Fruit fly (Drosophila melanogaster) whole organism, embryonic: ENCODE data around the gene CG15336.

Experiments
- Abd-B ChIP-seq: fragments of 200-800 bp; sonication (Bioruptor generic); optimal IDR thresholded peaks from 2 replicates; lab custom pipeline; 2018; ENCODE audit warnings: missing biosample characterization, mild to moderate bottlenecking, missing genetic modification characterization, moderate library complexity
- Adf1 ChIP-seq: fragments of 200-800 bp; sonication (Bioruptor generic); IDR thresholded peaks from 2 replicates; pipeline ENCODE4 v1.3.6; 2022; ENCODE audit warnings: missing biosample characterization, missing genetic modification characterization
- Bgb ChIP-seq: fragments of 200-800 bp; sonication (Bioruptor generic); IDR thresholded peaks from 2 replicates; pipeline ENCODE4 v1.3.6; 2022; ENCODE audit warnings: missing biosample characterization, missing genetic modification characterization; ENCODE audit not compliant: partially characterized antibody
- CG11398 ChIP-seq: fragments of 200-800 bp; sonication (Bioruptor generic); optimal IDR thresholded peaks from 2 replicates; lab custom pipeline; 2016; ENCODE audit warnings: missing biosample characterization, missing genetic modification characterization
- CG11456 ChIP-seq: fragments of 200-800 bp; sonication (Bioruptor generic); IDR thresholded peaks from 3 replicates; pipeline ENCODE4 v1.3.6; 2022; ENCODE audit warnings: missing biosample characterization, missing genetic modification characterization
- CG11696 ChIP-seq: fragments of 200-800 bp; sonication (Bioruptor generic); IDR thresholded peaks from 2 replicates; pipeline ENCODE4 v1.3.6; 2022; ENCODE audit warnings: missing biosample characterization, missing genetic modification characterization
- CG12659 ChIP-seq: fragments of 200-800 bp; sonication (Bioruptor generic); optimal IDR thresholded peaks from 3 replicates; lab custom pipeline; 2017; ENCODE audit warnings: mild to moderate bottlenecking, missing biosample characterization, missing genetic modification reagents, missing genetic modification characterization
- CG12942 ChIP-seq: fragments of 200-800 bp; sonication (Bioruptor generic); optimal IDR thresholded peaks from 3 replicates; lab custom pipeline; 2016; ENCODE audit warnings: missing biosample characterization, missing genetic modification characterization
- CG1602 ChIP-seq: fragments of 200-800 bp; sonication (Bioruptor generic); optimal IDR thresholded peaks from 3 replicates; lab custom pipeline; 2016; ENCODE audit warnings: missing biosample characterization, missing genetic modification characterization
- CG1832 ChIP-seq: fragments of 200-800 bp; sonication (Bioruptor generic); optimal IDR thresholded peaks from 2 replicates; lab custom pipeline; 2017; ENCODE audit warnings: missing biosample characterization, mild to moderate bottlenecking, missing genetic modification characterization, inconsistent platforms
- CG2120 ChIP-seq: fragments of 200-800 bp; sonication (Bioruptor generic); optimal IDR thresholded peaks from 3 replicates; lab custom pipeline; 2016; ENCODE audit warnings: missing biosample characterization, missing genetic modification characterization
- CG31365 ChIP-seq: fragments of 200-800 bp; sonication (Bioruptor generic); optimal IDR thresholded peaks from 2 replicates; lab custom pipeline; 2018; ENCODE audit warnings: missing biosample characterization, mild to moderate bottlenecking, missing genetic modification characterization
- CG3407 ChIP-seq: fragments of 200-800 bp; sonication (Bioruptor generic); optimal IDR thresholded peaks from 2 replicates; lab custom pipeline; 2018; ENCODE audit warnings: missing biosample characterization, mild to moderate bottlenecking, missing genetic modification characterization
- CG34224 ChIP-seq: fragments of 200-800 bp; sonication (Bioruptor generic); IDR thresholded peaks from 3 replicates; pipeline ENCODE4 v1.3.6; 2022; ENCODE audit warnings: missing biosample characterization, missing genetic modification characterization; ENCODE audit not compliant: partially characterized antibody
- CG34376 ChIP-seq: fragments of 200-800 bp; sonication (Bioruptor generic); optimal IDR thresholded peaks from 2 replicates; lab custom pipeline; 2018; ENCODE audit warnings: missing biosample characterization, mild to moderate bottlenecking, missing genetic modification characterization
- CG6254 ChIP-seq: fragments of 200-800 bp; sonication (Bioruptor generic); optimal IDR thresholded peaks from 3 replicates; lab custom pipeline; 2017; ENCODE audit warnings: mild to moderate bottlenecking, missing biosample characterization, missing genetic modification reagents, missing genetic modification characterization
- CG6654 ChIP-seq: fragments of 200-800 bp; sonication (Bioruptor generic); optimal IDR thresholded peaks from 2 replicates; lab custom pipeline; 2017; ENCODE audit warnings: missing biosample characterization, mild to moderate bottlenecking, missing genetic modification characterization
- CG6765 ChIP-seq: fragments of 200-800 bp; sonication (Bioruptor generic); optimal IDR thresholded peaks from 3 replicates; lab custom pipeline; 2017; ENCODE audit warnings: missing biosample characterization, mild to moderate bottlenecking, missing genetic modification characterization
- CG7556 ChIP-seq: fragments of 200-800 bp; sonication (Bioruptor generic); optimal IDR thresholded peaks from 2 replicates; lab custom pipeline; 2017; ENCODE audit warnings: missing biosample characterization, mild to moderate bottlenecking, missing genetic modification characterization
- CG8765 ChIP-seq: fragments of 200-800 bp; sonication (Bioruptor generic); IDR thresholded peaks from 2 replicates; pipeline ENCODE4 v1.3.6; 2022; ENCODE audit warnings: missing biosample characterization, missing genetic modification characterization
- D19B ChIP-seq: fragments of 200-800 bp; sonication (Bioruptor generic); optimal IDR thresholded peaks from 2 replicates; lab custom pipeline; 2017; ENCODE audit warnings: missing biosample characterization, mild to moderate bottlenecking, missing genetic modification characterization
- ERR ChIP-seq: fragments of 200-800 bp; sonication (Bioruptor generic); optimal IDR thresholded peaks from 2 replicates; lab custom pipeline; 2016; ENCODE audit warnings: missing biosample characterization, missing genetic modification characterization
- HLHmδ ChIP-seq: fragments of 200-800 bp; sonication (Bioruptor generic); optimal IDR thresholded peaks from 2 replicates; lab custom pipeline; 2018; ENCODE audit warnings: missing biosample characterization, mild to moderate bottlenecking, missing genetic modification characterization, moderate library complexity
- Hand ChIP-seq: fragments of 200-800 bp; sonication (Bioruptor generic); optimal IDR thresholded peaks from 2 replicates; lab custom pipeline; 2017; ENCODE audit warnings: mild to moderate bottlenecking, missing biosample characterization, missing genetic modification reagents, missing genetic modification characterization
- Meics ChIP-seq: fragments of 200-800 bp; sonication (Bioruptor generic); optimal IDR thresholded peaks from 2 replicates; lab custom pipeline; 2017; ENCODE audit warnings: missing biosample characterization, mild to moderate bottlenecking, missing genetic modification characterization
- Sry-β ChIP-seq: fragments of 200-800 bp; sonication (Bioruptor generic); optimal IDR thresholded peaks from 2 replicates; lab custom pipeline; 2018; ENCODE audit warnings: missing biosample characterization, mild to moderate bottlenecking, missing genetic modification characterization, moderate library complexity
- Stat92E ChIP-seq, 3 experiments: fragments of >200 bp in 2 of 3; fragments of 200-800 bp in 1 of 3; sonication (Bioruptor generic) in 1 of 3; optimal IDR thresholded peaks; 2 replicates each; lab custom pipeline; 2017 to 2019; ENCODE audit warnings: missing biosample characterization in 3 of 3, missing genetic modification characterization in 3 of 3, mild to moderate bottlenecking in 1 of 3, moderate library complexity in 1 of 3
- ase ChIP-seq: fragments of 200-800 bp; sonication (Bioruptor generic); IDR thresholded peaks from 3 replicates; pipeline ENCODE4 v1.3.6; 2022; ENCODE audit warnings: missing biosample characterization, missing genetic modification characterization
- bigmax ChIP-seq: fragments of 200-800 bp; sonication (Bioruptor generic); optimal IDR thresholded peaks from 2 replicates; lab custom pipeline; 2018; ENCODE audit warnings: missing biosample characterization, mild to moderate bottlenecking, missing genetic modification characterization
- br ChIP-seq: fragments of >200 bp; optimal IDR thresholded peaks from 2 replicates; lab custom pipeline; 2017
- ci ChIP-seq: fragments of 200-800 bp; sonication (Bioruptor generic); IDR thresholded peaks from 3 replicates; pipeline ENCODE4 v1.3.6; 2022; ENCODE audit warnings: missing biosample characterization, missing genetic modification characterization
- crol ChIP-seq: fragments of 200-800 bp; sonication (Bioruptor generic); IDR thresholded peaks from 2 replicates; pipeline ENCODE4 v1.3.6; 2022; ENCODE audit warnings: missing biosample characterization, missing genetic modification characterization
- dan ChIP-seq: fragments of 200-800 bp; sonication (Bioruptor generic); IDR thresholded peaks from 2 replicates; pipeline ENCODE4 v1.3.6; 2022; ENCODE audit warnings: missing biosample characterization, missing genetic modification characterization
- dm ChIP-seq: fragments of 200-800 bp; sonication (Bioruptor generic); optimal IDR thresholded peaks from 3 replicates; lab custom pipeline; 2016; ENCODE audit warnings: missing biosample characterization, missing genetic modification characterization
- dmrt99B ChIP-seq: fragments of 200-800 bp; sonication (Bioruptor generic); optimal IDR thresholded peaks from 2 replicates; lab custom pipeline; 2018; ENCODE audit warnings: missing biosample characterization, mild to moderate bottlenecking, missing genetic modification characterization, moderate library complexity
- emc ChIP-seq: fragments of 200-800 bp; sonication (Bioruptor generic); optimal IDR thresholded peaks from 2 replicates; lab custom pipeline; 2016; ENCODE audit warnings: missing biosample characterization, missing genetic modification characterization
- gcm ChIP-seq: fragments of 200-800 bp; sonication (Bioruptor generic); optimal IDR thresholded peaks from 2 replicates; lab custom pipeline; 2019; ENCODE audit warnings: missing biosample characterization, mild to moderate bottlenecking, missing genetic modification characterization, moderate library complexity
- inv ChIP-seq: fragments of 200-800 bp; sonication (Bioruptor generic); IDR thresholded peaks from 2 replicates; pipeline ENCODE4 v1.3.6; 2022; ENCODE audit warnings: missing biosample characterization, missing genetic modification characterization; ENCODE audit not compliant: partially characterized antibody
- kay ChIP-seq: fragments of 200-800 bp; sonication (Bioruptor generic); optimal IDR thresholded peaks from 2 replicates; lab custom pipeline; 2016; ENCODE audit warnings: missing biosample characterization, missing genetic modification characterization
- klu ChIP-seq: fragments of 200-800 bp; sonication (Bioruptor generic); IDR thresholded peaks from 2 replicates; pipeline ENCODE4 v1.3.6; 2022; ENCODE audit warnings: missing biosample characterization, missing genetic modification characterization
- luna ChIP-seq: fragments of 200-800 bp; sonication (Bioruptor generic); optimal IDR thresholded peaks from 2 replicates; lab custom pipeline; 2016; ENCODE audit warnings: missing biosample characterization, missing genetic modification characterization
- mam ChIP-seq: fragments of 200-800 bp; sonication (Bioruptor generic); optimal IDR thresholded peaks from 3 replicates; lab custom pipeline; 2016; ENCODE audit warnings: missing biosample characterization, missing genetic modification characterization
- mld ChIP-seq: fragments of 200-800 bp; sonication (Bioruptor generic); IDR thresholded peaks from 3 replicates; pipeline ENCODE4 v1.3.6; 2022; ENCODE audit warnings: missing biosample characterization, missing genetic modification characterization; ENCODE audit not compliant: partially characterized antibody
- scrt ChIP-seq: fragments of 200-800 bp; sonication (Bioruptor generic); optimal IDR thresholded peaks from 2 replicates; lab custom pipeline; 2018; ENCODE audit warnings: missing biosample characterization, mild to moderate bottlenecking, missing genetic modification characterization, moderate library complexity
- slou ChIP-seq: fragments of 200-800 bp; sonication (Bioruptor generic); optimal IDR thresholded peaks from 3 replicates; lab custom pipeline; 2016; ENCODE audit warnings: missing biosample characterization, missing genetic modification characterization
- ssp ChIP-seq: fragments of 200-800 bp; sonication (Bioruptor generic); IDR thresholded peaks from 2 replicates; pipeline ENCODE4 v1.3.6; 2022; ENCODE audit warnings: missing biosample characterization, missing genetic modification characterization
- stc ChIP-seq: fragments of 200-800 bp; sonication (Bioruptor generic); IDR thresholded peaks from 2 replicates; pipeline ENCODE4 v1.3.6; 2022; ENCODE audit warnings: missing biosample characterization, missing genetic modification characterization
- vfl ChIP-seq: fragments of 200-800 bp; sonication (Bioruptor generic); optimal IDR thresholded peaks from 2 replicates; lab custom pipeline; 2016; ENCODE audit warnings: missing biosample characterization, missing genetic modification characterization
- zfh1 ChIP-seq: fragments of 200-800 bp; sonication (Bioruptor generic); IDR thresholded peaks from 3 replicates; pipeline ENCODE4 v1.3.6; 2022; ENCODE audit warnings: missing biosample characterization, missing genetic modification characterization

The CG15336 gene

dm6 chrX:8101479-8102198 is 46.1 kb upstream of the CG15336 start, which contains the start of gene CG2258 (continued):
- TF ChIP-seq CG7556 (peak; percentile 76), CG8765 (GFP tag; lab: Robert Waterston, UW) (peak; percentile 69; the same call in 1 of the 2 replicates), CG34376 (GFP tag; lab: Kevin White, UChicago) (peak; percentile 40), HLHmδ (no peak), CG11398 (GFP tag; lab: Kevin White, UChicago) (peak; percentile 66), kay (GFP tag; lab: Kevin White, UChicago) (no peak), CG11696 (peak; percentile 70), CG12659 (peak; percentile 85), ERR (GFP tag; lab: Kevin White, UChicago) (no peak), crol (GFP tag; lab: Robert Waterston, UW) (peak; percentile 53), dm (GFP tag; lab: Kevin White, UChicago) (peak; percentile 50), CG6765 (GFP tag; lab: Kevin White, UChicago) (peak; percentile 69), luna (GFP tag; lab: Kevin White, UChicago) (no peak), CG1602 (GFP tag; lab: Kevin White, UChicago) (peak; percentile 74), slou (GFP tag; lab: Kevin White, UChicago) (peak; percentile 52), Meics (peak; percentile 82), emc (GFP tag; lab: Kevin White, UChicago) (peak; percentile 12), dan (GFP tag; lab: Robert Waterston, UW) (no peak), D19B (GFP tag; lab: Kevin White, UChicago) (peak; percentile 52), mld (GFP tag; lab: Robert Waterston, UW) (no peak), Abd-B (GFP tag; lab: Kevin White, UChicago) (peak; percentile 83), CG6254 (GFP tag; lab: Kevin White, UChicago) (peak; percentile 67), vfl (GFP tag; lab: Kevin White, UChicago) (no peak), gcm (GFP tag; lab: Kevin White, UChicago) (peak; percentile 70), CG2120 (GFP tag; lab: Kevin White, UChicago) (peak; percentile 87), Hand (GFP tag; lab: Kevin White, UChicago) (peak; percentile 66), Bgb (GFP tag; lab: Robert Waterston, UW) (no peak; the same call in 1 of the 2 replicates), Sry-β (peak; percentile 10), CG31365 (peak; percentile 53), br (lab: Kevin White, UChicago) (no peak), CG3407 (GFP tag; lab: Kevin White, UChicago) (peak; percentile 75), klu (GFP tag; lab: Robert Waterston, UW) (peak; percentile 68), CG34224 (no peak; the same call in 2 of the 3 replicates), zfh1 (GFP tag; lab: Robert Waterston, UW) (peak; percentile 86), CG12942 (GFP tag; lab: Kevin White, UChicago) (peak; percentile 70), stc (GFP tag; lab: Robert Waterston, UW) (peak; percentile 84), CG1832 (GFP tag; lab: Kevin White, UChicago) (no peak), Adf1 (0 out of 2 replicates have a peak, but pooled peaks have one; percentile 19), CG6654 (GFP tag; lab: Kevin White, UChicago) (peak; percentile 71), ssp (GFP tag; lab: Robert Waterston, UW) (peak; percentile 73), bigmax (GFP tag; lab: Kevin White, UChicago) (no peak), dmrt99B (tag; lab: Kevin White, UChicago) (peak; percentile 94), mam (GFP tag; lab: Kevin White, UChicago) (peak; percentile 17), Stat92E (GFP tag; optimal IDR thresholded peaks at IDR 0.05; lab: Kevin White, UChicago) (no peak), scrt (GFP tag; lab: Kevin White, UChicago) (peak; percentile 77), ci (peak; percentile 93), CG11456 (GFP tag; lab: Robert Waterston, UW) (peak; percentile 86), ase (GFP tag; lab: Robert Waterston, UW) (peak; percentile 87), inv (GFP tag; lab: Robert Waterston, UW) (no peak)
